Fruit fly (Drosophila melanogaster) whole organism, embryonic: ENCODE measurements around the gene Ripalpha.

Source experiments
- Asciz ChIP-seq: fragments of 200-800 bp; sonication (Bioruptor generic); optimal IDR thresholded peaks from 2 replicates; lab custom pipeline; 2017; ENCODE audit warnings: missing biosample characterization, mild to moderate bottlenecking, missing genetic modification characterization, missing genetic modification reagents
- Awh ChIP-seq: fragments of 200-800 bp; sonication (Bioruptor generic); IDR thresholded peaks from 2 replicates; pipeline ENCODE4, ENCODE4 v1.3.6; 2022; ENCODE audit warnings: missing biosample characterization, missing genetic modification characterization
- CG10565 ChIP-seq: fragments of 200-800 bp; sonication (Bioruptor generic); optimal IDR thresholded peaks from 3 replicates; lab custom pipeline; 2016; ENCODE audit warnings: missing biosample characterization, mild to moderate bottlenecking, missing genetic modification characterization
- CG11456 ChIP-seq: fragments of 200-800 bp; sonication (Bioruptor generic); IDR thresholded peaks from 3 replicates; pipeline ENCODE4 v1.3.6; 2022; ENCODE audit warnings: missing biosample characterization, missing genetic modification characterization
- CG11504 ChIP-seq: fragments of 200-800 bp; sonication (Bioruptor generic); optimal IDR thresholded peaks from 3 replicates; lab custom pipeline; 2019; ENCODE audit warnings: missing biosample characterization, mild to moderate bottlenecking, missing genetic modification characterization, moderate library complexity
- CG12659 ChIP-seq: fragments of 200-800 bp; sonication (Bioruptor generic); optimal IDR thresholded peaks from 3 replicates; lab custom pipeline; 2017; ENCODE audit warnings: mild to moderate bottlenecking, missing biosample characterization, missing genetic modification reagents, missing genetic modification characterization
- CG12744 ChIP-seq: fragments of 200-800 bp; sonication (Bioruptor generic); optimal IDR thresholded peaks from 2 replicates; lab custom pipeline; 2016; ENCODE audit warnings: missing biosample characterization, missing genetic modification characterization
- CG13123 ChIP-seq: fragments of 200-800 bp; sonication (Bioruptor generic); optimal IDR thresholded peaks from 2 replicates; lab custom pipeline; 2016; ENCODE audit warnings: missing biosample characterization, missing genetic modification characterization
- CG14050 ChIP-seq: fragments of 200-800 bp; sonication (Bioruptor generic); IDR thresholded peaks from 3 replicates; pipeline ENCODE4 v1.3.6; 2022; ENCODE audit warnings: missing biosample characterization, missing genetic modification characterization
- CG15011 ChIP-seq: fragments of 200-800 bp; sonication (Bioruptor generic); optimal IDR thresholded peaks from 3 replicates; lab custom pipeline; 2018; ENCODE audit warnings: missing biosample characterization, mild to moderate bottlenecking, missing genetic modification characterization
- CG15073 ChIP-seq: fragments of 200-800 bp; sonication (Bioruptor generic); optimal IDR thresholded peaks from 2 replicates; lab custom pipeline; 2016; ENCODE audit warnings: missing biosample characterization, missing genetic modification characterization
- CG15696 ChIP-seq: fragments of 200-800 bp; sonication (Bioruptor generic); optimal IDR thresholded peaks from 2 replicates; lab custom pipeline; 2019; ENCODE audit warnings: missing biosample characterization, mild to moderate bottlenecking, missing genetic modification characterization, moderate library complexity
- CG17568 ChIP-seq: fragments of 200-800 bp; sonication (Bioruptor generic); optimal IDR thresholded peaks from 2 replicates; lab custom pipeline; 2018; ENCODE audit warnings: missing biosample characterization, mild to moderate bottlenecking, missing genetic modification characterization, moderate library complexity
- CG2116 ChIP-seq: fragments of 200-800 bp; sonication (Bioruptor generic); optimal IDR thresholded peaks from 3 replicates; lab custom pipeline; 2018; ENCODE audit warnings: missing biosample characterization, mild to moderate bottlenecking, missing genetic modification characterization
- CG32772 ChIP-seq: fragments of 200-800 bp; sonication (Bioruptor generic); IDR thresholded peaks from 2 replicates; pipeline ENCODE4 v1.3.6; 2022; ENCODE audit warnings: missing biosample characterization, missing genetic modification characterization
- CG3281 ChIP-seq: fragments of 200-800 bp; sonication (Bioruptor generic); optimal IDR thresholded peaks from 3 replicates; lab custom pipeline; 2017; ENCODE audit warnings: missing biosample characterization, mild to moderate bottlenecking, missing genetic modification characterization
- CG4730 ChIP-seq: fragments of 200-800 bp; sonication (Bioruptor generic); IDR thresholded peaks from 2 replicates; pipeline ENCODE4 v1.3.6; 2022; ENCODE audit warnings: missing biosample characterization, missing genetic modification characterization
- CG7372 ChIP-seq: fragments of 200-800 bp; sonication (Bioruptor generic); IDR thresholded peaks from 2 replicates; pipeline ENCODE4 v1.3.6; 2022; ENCODE audit warnings: missing biosample characterization, missing genetic modification characterization
- CG7839 ChIP-seq: fragments of 200-800 bp; sonication (Bioruptor generic); optimal IDR thresholded peaks from 3 replicates; lab custom pipeline; 2018; ENCODE audit warnings: missing biosample characterization, mild to moderate bottlenecking, missing genetic modification characterization, moderate library complexity
- CG7928 ChIP-seq: fragments of 200-800 bp; sonication (Bioruptor generic); optimal IDR thresholded peaks from 2 replicates; lab custom pipeline; 2017; ENCODE audit warnings: missing biosample characterization, mild to moderate bottlenecking, missing genetic modification characterization
- Camta ChIP-seq: fragments of 200-800 bp; sonication (Bioruptor generic); optimal IDR thresholded peaks from 2 replicates; lab custom pipeline; 2016; ENCODE audit warnings: missing biosample characterization, missing genetic modification characterization
- Dek ChIP-seq: fragments of 200-800 bp; sonication (Bioruptor generic); optimal IDR thresholded peaks from 3 replicates; lab custom pipeline; 2019; ENCODE audit warnings: missing biosample characterization, mild to moderate bottlenecking, missing genetic modification characterization, moderate library complexity
- Dll ChIP-seq: fragments of 200-800 bp; sonication (Bioruptor generic); IDR thresholded peaks from 4 replicates; pipeline ENCODE4 v1.3.6; 2022; ENCODE audit warnings: missing biosample characterization, missing genetic modification characterization; ENCODE audit not compliant: partially characterized antibody
- Drgx ChIP-seq: fragments of 200-800 bp; sonication (Bioruptor generic); IDR thresholded peaks from 2 replicates; pipeline ENCODE4 v1.3.6; 2022; ENCODE audit warnings: missing biosample characterization, missing genetic modification characterization
- Gug ChIP-seq: fragments of 200-800 bp; sonication (Bioruptor generic); IDR thresholded peaks from 4 replicates; pipeline ENCODE4 v1.3.6; 2022; ENCODE audit warnings: missing biosample characterization, missing genetic modification characterization
- Hmr ChIP-seq: fragments of 200-800 bp; sonication (Bioruptor generic); optimal IDR thresholded peaks from 3 replicates; lab custom pipeline; 2017; ENCODE audit warnings: mild to moderate bottlenecking, missing biosample characterization, missing genetic modification reagents, missing genetic modification characterization
- Jarid2 ChIP-seq: fragments of 200-800 bp; sonication (Bioruptor generic); optimal IDR thresholded peaks from 3 replicates; lab custom pipeline; 2017; ENCODE audit warnings: mild to moderate bottlenecking, missing biosample characterization, missing genetic modification reagents, missing genetic modification characterization
- Med ChIP-seq: fragments of 200-800 bp; sonication (Bioruptor generic); peaks from one replicate; lab custom pipeline; 2016; ENCODE audit warnings: missing biosample characterization, missing genetic modification characterization, mild to moderate bottlenecking, inconsistent platforms, moderate library complexity
- Pdp1 ChIP-seq, 2 experiments: fragments of 200-800 bp; sonication (Bioruptor generic); optimal IDR thresholded peaks; 3 replicates each; lab custom pipeline; 2016; ENCODE audit warnings: missing biosample characterization in 2 of 2, missing genetic modification characterization in 2 of 2, mild to moderate bottlenecking in 1 of 2, moderate library complexity in 1 of 2
- Usf ChIP-seq: fragments of 200-800 bp; sonication (Bioruptor generic); optimal IDR thresholded peaks from 2 replicates; lab custom pipeline; 2017; ENCODE audit warnings: missing genotype, missing biosample characterization, missing genetic modification characterization
- ab ChIP-seq: fragments of 200-800 bp; sonication (Bioruptor generic); optimal IDR thresholded peaks from 2 replicates; lab custom pipeline; 2016; ENCODE audit warnings: missing biosample characterization, missing genetic modification characterization
- bbx ChIP-seq: fragments of 200-800 bp; sonication (Bioruptor generic); IDR thresholded peaks from 2 replicates; pipeline ENCODE4 v1.3.6; 2022; ENCODE audit warnings: missing biosample characterization, missing genetic modification characterization; ENCODE audit not compliant: partially characterized antibody
- gro ChIP-seq: fragments of 200-800 bp; sonication (Bioruptor generic); optimal IDR thresholded peaks from 2 replicates; lab custom pipeline; 2016; ENCODE audit warnings: missing biosample characterization, missing genetic modification characterization
- gsb-n ChIP-seq: fragments of 200-800 bp; sonication (Bioruptor generic); optimal IDR thresholded peaks from 3 replicates; lab custom pipeline; 2018; ENCODE audit warnings: missing biosample characterization, mild to moderate bottlenecking, missing genetic modification characterization
- gt ChIP-seq: fragments of 200-800 bp; sonication (Bioruptor generic); IDR thresholded peaks from 2 replicates; pipeline ENCODE4 v1.3.6; 2022; ENCODE audit warnings: missing biosample characterization, missing genetic modification characterization
- jing ChIP-seq: fragments of 200-800 bp; sonication (Bioruptor generic); optimal IDR thresholded peaks from 2 replicates; lab custom pipeline; 2018; ENCODE audit warnings: missing biosample characterization, mild to moderate bottlenecking, missing genetic modification characterization
- kah ChIP-seq: fragments of 200-800 bp; sonication (Bioruptor generic); optimal IDR thresholded peaks from 2 replicates; lab custom pipeline; 2018; ENCODE audit warnings: missing biosample characterization, mild to moderate bottlenecking, missing genetic modification characterization
- kay ChIP-seq: fragments of 200-800 bp; sonication (Bioruptor generic); optimal IDR thresholded peaks from 2 replicates; lab custom pipeline; 2016; ENCODE audit warnings: missing biosample characterization, missing genetic modification characterization
- lbe ChIP-seq: fragments of 200-800 bp; sonication (Bioruptor generic); optimal IDR thresholded peaks from 2 replicates; lab custom pipeline; 2016; ENCODE audit warnings: missing biosample characterization, mild to moderate bottlenecking, missing genetic modification characterization
- odd ChIP-seq: fragments of 200-800 bp; sonication (Bioruptor generic); optimal IDR thresholded peaks from 2 replicates; lab custom pipeline; 2017; ENCODE audit warnings: missing biosample characterization, mild to moderate bottlenecking, missing genetic modification characterization
- otp ChIP-seq: fragments of 200-800 bp; sonication (Bioruptor generic); IDR thresholded peaks from 3 replicates; pipeline ENCODE4, ENCODE4 v1.3.6; 2022; ENCODE audit warnings: missing biosample characterization, missing genetic modification characterization
- psq ChIP-seq: fragments of 200-800 bp; sonication (Bioruptor generic); optimal IDR thresholded peaks from 2 replicates; lab custom pipeline; 2017; ENCODE audit warnings: missing biosample characterization, missing genetic modification characterization
- salm ChIP-seq: fragments of 200-800 bp; sonication (Bioruptor generic); optimal IDR thresholded peaks from 2 replicates; lab custom pipeline; 2018; ENCODE audit warnings: missing biosample characterization, mild to moderate bottlenecking, missing genetic modification characterization
- slbo ChIP-seq: fragments of 200-800 bp; sonication (Bioruptor generic); IDR thresholded peaks from 2 replicates; pipeline ENCODE4 v1.3.6; 2022; ENCODE audit warnings: missing biosample characterization, missing genetic modification characterization
- sna ChIP-seq: fragments of 200-800 bp; sonication (Bioruptor generic); IDR thresholded peaks from 2 replicates; pipeline ENCODE4 v1.3.6; 2022; ENCODE audit warnings: missing biosample characterization, missing genetic modification characterization; ENCODE audit not compliant: partially characterized antibody
- ssp ChIP-seq: fragments of 200-800 bp; sonication (Bioruptor generic); IDR thresholded peaks from 2 replicates; pipeline ENCODE4 v1.3.6; 2022; ENCODE audit warnings: missing biosample characterization, missing genetic modification characterization
- tap ChIP-seq: fragments of 200-800 bp; optimal IDR thresholded peaks from 3 replicates; lab custom pipeline; 2019; ENCODE audit warnings: missing biosample characterization, mild to moderate bottlenecking, missing genetic modification characterization, moderate library complexity
- unc-4 ChIP-seq: fragments of 200-800 bp; sonication (Bioruptor generic); IDR thresholded peaks from 2 replicates; pipeline ENCODE4 v1.3.6; 2022; ENCODE audit warnings: missing biosample characterization, missing genetic modification characterization; ENCODE audit not compliant: partially characterized antibody
- usp ChIP-seq: fragments of >200 bp; optimal IDR thresholded peaks from 2 replicates; lab custom pipeline; 2017; ENCODE audit warnings: missing biosample characterization, missing genetic modification characterization
- zen2 ChIP-seq: fragments of 200-800 bp; sonication (Bioruptor generic); IDR thresholded peaks from 3 replicates; pipeline ENCODE4 v1.3.6; 2022; ENCODE audit warnings: missing biosample characterization, missing genetic modification characterization; ENCODE audit not compliant: partially characterized antibody
- zf30C ChIP-seq: fragments of 200-800 bp; sonication (Bioruptor generic); optimal IDR thresholded peaks from 3 replicates; lab custom pipeline; 2018; ENCODE audit warnings: missing biosample characterization, mild to moderate bottlenecking, missing genetic modification characterization

Gene Ripalpha

DNA sequence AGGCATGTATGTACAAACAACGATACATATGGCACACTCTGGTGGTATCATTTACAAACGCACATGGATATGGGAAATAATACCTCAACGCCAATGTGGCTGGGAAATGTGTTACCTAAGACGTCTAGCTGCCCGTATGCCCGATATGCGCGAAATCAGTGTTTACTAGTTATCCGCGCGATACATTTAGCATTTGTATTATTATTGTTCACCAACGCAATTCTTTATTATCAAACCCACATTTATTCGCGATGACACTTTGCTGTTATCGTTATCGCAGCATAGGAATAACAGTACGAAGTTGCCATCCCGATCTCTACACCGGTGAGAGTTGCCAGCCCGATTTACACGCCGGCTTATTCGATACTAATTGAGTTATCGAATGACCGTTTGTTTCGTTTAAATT is 46.0 kb upstream of the Ripalpha start, which contains the start of gene chico (continued):
- TF ChIP-seq zf30C (GFP tag; lab: Kevin White, UChicago) = no peak
- no peak for TF ChIP-seq Asciz (GFP tag; lab: Kevin White, UChicago)
- TF ChIP-seq CG14050 = no peak
- TF ChIP-seq otp (GFP tag; lab: Robert Waterston, UW) = no peak
- no peak for TF ChIP-seq CG11456
- peak in 1 of 2 experiments; percentile 72 for TF ChIP-seq Pdp1 (GFP tag; optimal IDR thresholded peaks at IDR 0.05; lab: Kevin White, UChicago)
- no peak for TF ChIP-seq Usf (GFP tag; lab: Kevin White, UChicago)
- TF ChIP-seq odd (GFP tag; lab: Kevin White, UChicago) = no peak
- peak; percentile 58; the same call in 2 of the 4 replicates for TF ChIP-seq Dll
- no peak for TF ChIP-seq ssp (GFP tag; lab: Robert Waterston, UW)
- TF ChIP-seq CG3281 (GFP tag; lab: Kevin White, UChicago) = no peak
- TF ChIP-seq CG7372 (GFP tag; lab: Robert Waterston, UW) = no peak
- TF ChIP-seq slbo = no peak
- peak; percentile 74 for TF ChIP-seq bbx (GFP tag; lab: Robert Waterston, UW)
- peak; percentile 47 for TF ChIP-seq gro (GFP tag; lab: Kevin White, UChicago)
- TF ChIP-seq Jarid2 (GFP tag; lab: Kevin White, UChicago) = no peak
- no peak for TF ChIP-seq psq (GFP tag; lab: Kevin White, UChicago)
- TF ChIP-seq gsb-n (tag; lab: Kevin White, UChicago) = no peak
- peak; percentile 83 for TF ChIP-seq Med
- TF ChIP-seq CG7928 = no peak
- no peak for TF ChIP-seq usp (GFP tag; lab: Kevin White, UChicago)
- no peak for TF ChIP-seq CG12744 (GFP tag; lab: Kevin White, UChicago)
- peak; percentile 62 for TF ChIP-seq unc-4 (GFP tag; lab: Robert Waterston, UW)
- no peak for TF ChIP-seq jing (GFP tag; lab: Kevin White, UChicago)
- TF ChIP-seq Gug (GFP tag; lab: Robert Waterston, UW) = no peak
- TF ChIP-seq Hmr = no peak
- TF ChIP-seq kah (GFP tag; lab: Kevin White, UChicago) = no peak
- no peak for TF ChIP-seq lbe
- no peak for TF ChIP-seq kay
- TF ChIP-seq CG13123 = no peak
- TF ChIP-seq CG15011 (GFP tag; lab: Kevin White, UChicago) = no peak
- no peak for TF ChIP-seq CG4730 (GFP tag; lab: Robert Waterston, UW)
- no peak for TF ChIP-seq CG32772 (GFP tag; lab: Robert Waterston, UW)
- TF ChIP-seq Awh (GFP tag; lab: Robert Waterston, UW) = no peak
- no peak for TF ChIP-seq CG15073 (GFP tag; lab: Kevin White, UChicago)
- no peak for TF ChIP-seq tap (tag; lab: Kevin White, UChicago)
- TF ChIP-seq zen2 (GFP tag; lab: Robert Waterston, UW) = no peak; the same call in 2 of the 3 replicates
- TF ChIP-seq CG7839 (tag; lab: Kevin White, UChicago) = no peak
- no peak; the same call in 1 of the 2 replicates for TF ChIP-seq sna (GFP tag; lab: Robert Waterston, UW)
- no peak for TF ChIP-seq CG15696 (tag; lab: Kevin White, UChicago)
- TF ChIP-seq CG17568 (GFP tag; lab: Kevin White, UChicago) = no peak
- TF ChIP-seq CG2116 (GFP tag; lab: Kevin White, UChicago) = peak; percentile 68
- TF ChIP-seq Camta (GFP tag; lab: Kevin White, UChicago) = no peak
- TF ChIP-seq CG12659 = peak; percentile 77
- no peak for TF ChIP-seq Drgx
- TF ChIP-seq CG11504 (tag; lab: Kevin White, UChicago) = no peak
- TF ChIP-seq ab (GFP tag; lab: Kevin White, UChicago) = no peak
- TF ChIP-seq salm (tag; lab: Kevin White, UChicago) = no peak
- TF ChIP-seq CG10565 = no peak
- no peak for TF ChIP-seq gt (GFP tag; lab: Robert Waterston, UW)
- no peak for TF ChIP-seq Dek (tag; lab: Kevin White, UChicago)
